Fruit fly (Drosophila melanogaster) whole organism, embryonic: Measurements from ENCODE around the gene CG11893.

Experiments used
- Asciz ChIP-seq: fragments of 200-800 bp; sonication (Bioruptor generic); optimal IDR thresholded peaks from 2 replicates; lab custom pipeline; 2017; ENCODE audit warnings: missing biosample characterization, mild to moderate bottlenecking, missing genetic modification characterization, missing genetic modification reagents
- Atf-2 ChIP-seq: fragments of 200-800 bp; sonication (Bioruptor generic); optimal IDR thresholded peaks from 2 replicates; lab custom pipeline; 2016; ENCODE audit warnings: missing biosample characterization, missing genetic modification characterization
- BEAF-32 ChIP-seq: fragments of 200-800 bp; sonication (Bioruptor generic); optimal IDR thresholded peaks from 3 replicates; lab custom pipeline; 2017; ENCODE audit warnings: missing biosample characterization, missing genetic modification characterization, mild to moderate bottlenecking, moderate library complexity, missing genetic modification reagents
- Blimp-1 ChIP-seq: fragments of 200-800 bp; sonication (Bioruptor generic); optimal IDR thresholded peaks from 3 replicates; lab custom pipeline; 2018; ENCODE audit warnings: missing biosample characterization, missing genetic modification characterization, mild to moderate bottlenecking, moderate library complexity, missing genetic modification reagents
- CG10565 ChIP-seq: fragments of 200-800 bp; sonication (Bioruptor generic); optimal IDR thresholded peaks from 3 replicates; lab custom pipeline; 2016; ENCODE audit warnings: missing biosample characterization, mild to moderate bottlenecking, missing genetic modification characterization
- CG10959 ChIP-seq: fragments of 200-800 bp; sonication (Bioruptor generic); IDR thresholded peaks from 2 replicates; pipeline ENCODE4 v1.3.6; 2022; ENCODE audit warnings: missing biosample characterization, missing genetic modification characterization
- CG15479 ChIP-seq: fragments of 200-800 bp; sonication (Bioruptor generic); optimal IDR thresholded peaks from 3 replicates; lab custom pipeline; 2019; ENCODE audit warnings: missing biosample characterization, mild to moderate bottlenecking, missing genetic modification characterization, moderate library complexity
- CG17328 ChIP-seq: fragments of 200-800 bp; sonication (Bioruptor generic); IDR thresholded peaks from 2 replicates; pipeline ENCODE4 v1.3.6; 2022; ENCODE audit warnings: missing biosample characterization, missing genetic modification characterization
- CG1832 ChIP-seq: fragments of 200-800 bp; sonication (Bioruptor generic); optimal IDR thresholded peaks from 2 replicates; lab custom pipeline; 2017; ENCODE audit warnings: missing biosample characterization, mild to moderate bottlenecking, missing genetic modification characterization, inconsistent platforms
- CG18599 ChIP-seq: fragments of 200-800 bp; sonication (Bioruptor generic); optimal IDR thresholded peaks from 3 replicates; lab custom pipeline; 2017; ENCODE audit warnings: missing biosample characterization, missing genetic modification characterization, mild to moderate bottlenecking, moderate library complexity, missing genetic modification reagents
- CG34422 ChIP-seq: fragments of 200-800 bp; sonication (Bioruptor generic); IDR thresholded peaks from 3 replicates; pipeline ENCODE4 v1.3.6; 2022; ENCODE audit warnings: missing biosample characterization, missing genetic modification characterization
- CG6689 ChIP-seq: fragments of 200-800 bp; sonication (Bioruptor generic); IDR thresholded peaks from 2 replicates; pipeline ENCODE4 v1.3.6; 2022; ENCODE audit warnings: missing biosample characterization, missing genetic modification characterization
- CG6813 ChIP-seq: fragments of 200-800 bp; sonication (Bioruptor generic); optimal IDR thresholded peaks from 2 replicates; lab custom pipeline; 2017; ENCODE audit warnings: missing biosample characterization, missing genetic modification characterization, mild to moderate bottlenecking, moderate library complexity, missing genetic modification reagents
- CG6854 ChIP-seq: fragments of 200-800 bp; sonication (Bioruptor generic); optimal IDR thresholded peaks from 3 replicates; lab custom pipeline; 2017; ENCODE audit warnings: missing biosample characterization, mild to moderate bottlenecking, missing genetic modification characterization
- CG7963 ChIP-seq: fragments of 200-800 bp; sonication (Bioruptor generic); IDR thresholded peaks from 3 replicates; pipeline ENCODE4 v1.3.6; 2022; ENCODE audit warnings: missing biosample characterization, missing genetic modification characterization; ENCODE audit not compliant: partially characterized antibody
- Doc3 ChIP-seq: fragments of 200-800 bp; sonication (Bioruptor generic); IDR thresholded peaks from 3 replicates; pipeline ENCODE4 v1.3.6; 2022; ENCODE audit warnings: missing biosample characterization, missing genetic modification characterization; ENCODE audit not compliant: partially characterized antibody
- Dp ChIP-seq: fragments of 200-800 bp; sonication (Bioruptor generic); optimal IDR thresholded peaks from 2 replicates; lab custom pipeline; 2018; ENCODE audit warnings: missing biosample characterization, mild to moderate bottlenecking, missing genetic modification characterization, moderate library complexity
- Ets65A ChIP-seq: fragments of 200-800 bp; sonication (Bioruptor generic); peaks from one replicate; lab custom pipeline; 2016; ENCODE audit warnings: missing biosample characterization, missing genetic modification characterization
- Gsc ChIP-seq: fragments of 200-800 bp; sonication (Bioruptor generic); IDR thresholded peaks from 2 replicates; pipeline ENCODE4 v1.3.6; 2022; ENCODE audit warnings: missing biosample characterization, missing genetic modification characterization
- HLH54F ChIP-seq: fragments of 200-800 bp; sonication (Bioruptor generic); optimal IDR thresholded peaks from 3 replicates; lab custom pipeline; 2016; ENCODE audit warnings: missing biosample characterization, missing genetic modification characterization
- Hand ChIP-seq: fragments of 200-800 bp; sonication (Bioruptor generic); optimal IDR thresholded peaks from 2 replicates; lab custom pipeline; 2017; ENCODE audit warnings: mild to moderate bottlenecking, missing biosample characterization, missing genetic modification reagents, missing genetic modification characterization
- HmgD ChIP-seq: fragments of 200-800 bp; sonication (Bioruptor generic); optimal IDR thresholded peaks from 3 replicates; lab custom pipeline; 2016; ENCODE audit warnings: missing biosample characterization, missing genetic modification characterization
- Hmr ChIP-seq: fragments of 200-800 bp; sonication (Bioruptor generic); optimal IDR thresholded peaks from 3 replicates; lab custom pipeline; 2017; ENCODE audit warnings: mild to moderate bottlenecking, missing biosample characterization, missing genetic modification reagents, missing genetic modification characterization
- Hr78 ChIP-seq, 2 experiments: fragments of 200-800 bp in 1 of 2; fragments of >200 bp in 1 of 2; sonication (Bioruptor generic) in 1 of 2; optimal IDR thresholded peaks; 2 replicates each; lab custom pipeline; 2017 to 2019; ENCODE audit warnings: missing biosample characterization in 2 of 2, missing genetic modification characterization in 2 of 2, mild to moderate bottlenecking in 1 of 2, moderate library complexity in 1 of 2
- Oli ChIP-seq: fragments of 200-800 bp; sonication (Bioruptor generic); optimal IDR thresholded peaks from 2 replicates; lab custom pipeline; 2018; ENCODE audit warnings: missing biosample characterization, mild to moderate bottlenecking, missing genetic modification characterization, moderate library complexity
- Poxn ChIP-seq: fragments of 200-800 bp; sonication (Bioruptor generic); IDR thresholded peaks from 2 replicates; pipeline ENCODE4 v1.3.6; 2022; ENCODE audit warnings: missing biosample characterization, missing genetic modification characterization
- Ravus ChIP-seq: fragments of 200-800 bp; sonication (Bioruptor generic); IDR thresholded peaks from 2 replicates; pipeline ENCODE4 v1.3.6; 2022; ENCODE audit warnings: missing biosample characterization, missing genetic modification characterization
- TFAM ChIP-seq: fragments of 200-800 bp; sonication (Bioruptor generic); optimal IDR thresholded peaks from 2 replicates; lab custom pipeline; 2017; ENCODE audit warnings: missing biosample characterization, missing genetic modification characterization, inconsistent platforms
- chm ChIP-seq: fragments of 200-800 bp; sonication (Bioruptor generic); IDR thresholded peaks from 2 replicates; pipeline ENCODE4 v1.3.6; 2022; ENCODE audit warnings: missing biosample characterization, missing genetic modification characterization
- crol ChIP-seq: fragments of 200-800 bp; sonication (Bioruptor generic); IDR thresholded peaks from 2 replicates; pipeline ENCODE4 v1.3.6; 2022; ENCODE audit warnings: missing biosample characterization, missing genetic modification characterization
- dimm ChIP-seq: fragments of 200-800 bp; sonication (Bioruptor generic); IDR thresholded peaks from 2 replicates; pipeline ENCODE4 v1.3.6; 2022; ENCODE audit warnings: missing biosample characterization, missing genetic modification characterization
- dmrt11E ChIP-seq: fragments of 200-800 bp; sonication (Bioruptor generic); optimal IDR thresholded peaks from 3 replicates; lab custom pipeline; 2018; ENCODE audit warnings: missing biosample characterization, mild to moderate bottlenecking, missing genetic modification characterization, moderate library complexity
- esg ChIP-seq: fragments of 200-800 bp; sonication (Bioruptor generic); conservative IDR thresholded peaks from 2 replicates; pipeline ENCODE4 v1.3.6; 2022; ENCODE audit warnings: missing biosample characterization, missing genetic modification characterization
- gem ChIP-seq: fragments of 200-800 bp; sonication (Bioruptor generic); optimal IDR thresholded peaks from 2 replicates; lab custom pipeline; 2019; ENCODE audit warnings: missing biosample characterization, mild to moderate bottlenecking, missing genetic modification characterization, moderate library complexity
- h ChIP-seq: fragments of >200 bp; optimal IDR thresholded peaks from 2 replicates; lab custom pipeline; 2017
- klu ChIP-seq: fragments of 200-800 bp; sonication (Bioruptor generic); IDR thresholded peaks from 2 replicates; pipeline ENCODE4 v1.3.6; 2022; ENCODE audit warnings: missing biosample characterization, missing genetic modification characterization
- kni ChIP-seq: fragments of 200-800 bp; sonication (Bioruptor generic); optimal IDR thresholded peaks from 3 replicates; lab custom pipeline; 2017; ENCODE audit warnings: mild to moderate bottlenecking, missing biosample characterization, missing genetic modification reagents, missing genetic modification characterization
- lilli ChIP-seq: fragments of 200-800 bp; sonication (Bioruptor generic); optimal IDR thresholded peaks from 3 replicates; lab custom pipeline; 2016; ENCODE audit warnings: missing biosample characterization, missing genetic modification characterization
- org-1 ChIP-seq: fragments of 200-800 bp; sonication (Bioruptor generic); optimal IDR thresholded peaks from 2 replicates; lab custom pipeline; 2017; ENCODE audit warnings: missing biosample characterization, missing genetic modification characterization
- pfk ChIP-seq: fragments of 200-800 bp; sonication (Bioruptor generic); optimal IDR thresholded peaks from 2 replicates; lab custom pipeline; 2018; ENCODE audit warnings: missing biosample characterization, mild to moderate bottlenecking, missing genetic modification characterization, moderate library complexity
- pho ChIP-seq: fragments of 200-800 bp; sonication (Bioruptor generic); optimal IDR thresholded peaks from 2 replicates; lab custom pipeline; 2016; ENCODE audit warnings: missing biosample characterization, missing genetic modification characterization
- slbo ChIP-seq: fragments of 200-800 bp; sonication (Bioruptor generic); IDR thresholded peaks from 2 replicates; pipeline ENCODE4 v1.3.6; 2022; ENCODE audit warnings: missing biosample characterization, missing genetic modification characterization
- slou ChIP-seq: fragments of 200-800 bp; sonication (Bioruptor generic); optimal IDR thresholded peaks from 3 replicates; lab custom pipeline; 2016; ENCODE audit warnings: missing biosample characterization, missing genetic modification characterization
- slp2 ChIP-seq: fragments of 200-800 bp; sonication (Bioruptor generic); optimal IDR thresholded peaks from 2 replicates; lab custom pipeline; 2016; ENCODE audit warnings: missing biosample characterization, missing genetic modification characterization
- ssp ChIP-seq: fragments of 200-800 bp; sonication (Bioruptor generic); IDR thresholded peaks from 2 replicates; pipeline ENCODE4 v1.3.6; 2022; ENCODE audit warnings: missing biosample characterization, missing genetic modification characterization
- stwl ChIP-seq: fragments of 200-800 bp; sonication (Bioruptor generic); optimal IDR thresholded peaks from 3 replicates; lab custom pipeline; 2018; ENCODE audit warnings: missing biosample characterization, mild to moderate bottlenecking, missing genetic modification characterization, moderate library complexity
- trem ChIP-seq: fragments of 200-800 bp; optimal IDR thresholded peaks from 3 replicates; lab custom pipeline; 2019; ENCODE audit warnings: missing biosample characterization, mild to moderate bottlenecking, missing genetic modification characterization, moderate library complexity
- twi ChIP-seq: fragments of 200-800 bp; optimal IDR thresholded peaks from 2 replicates; lab custom pipeline; 2019; ENCODE audit warnings: missing biosample characterization, mild to moderate bottlenecking, missing genetic modification characterization, moderate library complexity
- usp ChIP-seq: fragments of >200 bp; optimal IDR thresholded peaks from 2 replicates; lab custom pipeline; 2017; ENCODE audit warnings: missing biosample characterization, missing genetic modification characterization
- wor ChIP-seq: fragments of 200-800 bp; sonication (Bioruptor generic); IDR thresholded peaks from 2 replicates; pipeline ENCODE4 v1.3.6; 2022; ENCODE audit warnings: missing biosample characterization, missing genetic modification characterization
- zfh2 ChIP-seq: fragments of 200-800 bp; sonication (Bioruptor generic); optimal IDR thresholded peaks from 2 replicates; lab custom pipeline; 2016; ENCODE audit warnings: missing biosample characterization, missing genetic modification characterization

CG11893 gene

DNA sequence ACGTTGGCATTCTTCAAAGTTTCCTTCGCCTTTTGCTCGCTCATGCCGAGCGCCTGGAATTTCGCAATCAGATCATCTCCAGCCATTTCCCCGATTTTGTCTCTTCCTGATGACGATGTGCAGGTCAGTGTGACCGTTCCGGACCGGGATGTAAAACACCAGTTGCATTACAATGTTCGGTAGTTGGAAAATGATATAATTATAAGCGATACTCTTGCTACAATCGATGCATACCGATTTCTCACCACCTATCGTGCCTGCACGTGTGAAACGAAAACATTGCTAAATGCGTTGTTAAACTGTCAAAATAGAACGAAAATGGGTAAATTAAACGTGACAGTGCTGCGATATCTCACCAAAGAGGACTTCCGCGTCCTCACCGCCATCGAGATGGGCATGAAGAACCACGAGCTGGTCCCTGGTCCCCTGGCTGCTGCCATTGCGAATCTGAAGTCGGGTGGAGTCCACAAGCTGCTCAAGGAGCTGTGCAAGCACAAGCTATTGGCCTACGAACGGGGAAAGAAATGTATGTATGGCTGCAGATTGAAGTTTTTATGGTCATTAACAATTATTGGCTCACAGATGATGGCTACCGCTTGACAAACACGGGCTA is 24.0 kb upstream of the CG11893 start, which contains the start of the genes GlnRS and RIOK2 (continued):
- TF ChIP-seq CG6689 (GFP tag; lab: Robert Waterston, UW) = no peak
- peak; percentile 28 for TF ChIP-seq twi (tag; lab: Kevin White, UChicago)
- peak; percentile 85; the same call in 2 of the 3 replicates for TF ChIP-seq CG34422 (GFP tag; lab: Robert Waterston, UW)
- TF ChIP-seq slou (GFP tag; lab: Kevin White, UChicago) = no peak
- no peak for TF ChIP-seq esg (GFP tag; lab: Robert Waterston, UW)
- TF ChIP-seq org-1 = no peak
- TF ChIP-seq slp2 (GFP tag; lab: Kevin White, UChicago) = no peak
- TF ChIP-seq TFAM (GFP tag; lab: Kevin White, UChicago) = no peak
- TF ChIP-seq Hr78 (GFP tag; optimal IDR thresholded peaks at IDR 0.05; lab: Kevin White, UChicago) = peak in 1 of 2 experiments; percentile 41
- peak; percentile 37 for TF ChIP-seq lilli (GFP tag; lab: Kevin White, UChicago)
- no peak for TF ChIP-seq CG10959 (GFP tag; lab: Robert Waterston, UW)
- TF ChIP-seq Hand (GFP tag; lab: Kevin White, UChicago) = no peak
- no peak for TF ChIP-seq Poxn (GFP tag; lab: Robert Waterston, UW)
- no peak for TF ChIP-seq Gsc
- TF ChIP-seq h (lab: Kevin White, UChicago) = no peak
- no peak for TF ChIP-seq wor
- peak; percentile 32 for TF ChIP-seq Dp
- no peak for TF ChIP-seq Ets65A
- peak; percentile 50 for TF ChIP-seq HmgD (GFP tag; lab: Kevin White, UChicago)
- TF ChIP-seq Ravus (GFP tag; lab: Robert Waterston, UW) = no peak
- no peak for TF ChIP-seq gem (tag; lab: Kevin White, UChicago)
- peak; percentile 97 for TF ChIP-seq BEAF-32 (GFP tag; lab: Kevin White, UChicago)
- TF ChIP-seq zfh2 (GFP tag; lab: Kevin White, UChicago) = peak; percentile 27
- TF ChIP-seq HLH54F (GFP tag; lab: Kevin White, UChicago) = no peak
- peak; percentile 5 for TF ChIP-seq pho (GFP tag; lab: Kevin White, UChicago)
- peak; percentile 92 for TF ChIP-seq Doc3
- TF ChIP-seq CG18599 = no peak
- TF ChIP-seq ssp (GFP tag; lab: Robert Waterston, UW) = peak; percentile 100
- peak; percentile 81 for TF ChIP-seq trem (tag; lab: Kevin White, UChicago)
- TF ChIP-seq Atf-2 (GFP tag; lab: Kevin White, UChicago) = no peak
- TF ChIP-seq chm (GFP tag; lab: Robert Waterston, UW) = no peak
- no peak for TF ChIP-seq Oli (tag; lab: Kevin White, UChicago)
- no peak for TF ChIP-seq dmrt11E
- TF ChIP-seq CG15479 (GFP tag; lab: Kevin White, UChicago) = no peak
- no peak for TF ChIP-seq CG6854 (GFP tag; lab: Kevin White, UChicago)
- TF ChIP-seq CG7963 = peak; percentile 93
- no peak for TF ChIP-seq kni (GFP tag; lab: Kevin White, UChicago)
- no peak for TF ChIP-seq usp
- no peak for TF ChIP-seq crol (GFP tag; lab: Robert Waterston, UW)
- no peak for TF ChIP-seq CG17328 (GFP tag; lab: Robert Waterston, UW)
- no peak for TF ChIP-seq CG6813
- TF ChIP-seq Blimp-1 (GFP tag; lab: Kevin White, UChicago) = no peak
- TF ChIP-seq pfk = no peak
- no peak for TF ChIP-seq klu (GFP tag; lab: Robert Waterston, UW)
- TF ChIP-seq CG10565 (GFP tag; lab: Kevin White, UChicago) = no peak
- TF ChIP-seq Asciz = no peak
- no peak for TF ChIP-seq Hmr (GFP tag; lab: Kevin White, UChicago)
- peak; percentile 43; the same call in 1 of the 2 replicates for TF ChIP-seq slbo
- no peak for TF ChIP-seq CG1832
- no peak for TF ChIP-seq dimm
- peak; percentile 95 for TF ChIP-seq stwl
